Fruit fly (Drosophila melanogaster) whole organism, embryonic: Measurements from ENCODE around the gene CG33947.
A peak's percentile ranks its signal among the peaks of the same experiment; 100 is the strongest.

Source experiments
- Bteb2 ChIP-seq: fragments of 200-800 bp; sonication (Bioruptor generic); optimal IDR thresholded peaks from 2 replicates; lab custom pipeline; 2016; ENCODE audit warnings: missing biosample characterization, missing genetic modification characterization
- CG11247 ChIP-seq: fragments of 200-800 bp; sonication (Bioruptor generic); IDR thresholded peaks from 2 replicates; pipeline ENCODE4 v1.3.6; 2022; ENCODE audit warnings: missing biosample characterization, missing genetic modification characterization
- CG11398 ChIP-seq: fragments of 200-800 bp; sonication (Bioruptor generic); optimal IDR thresholded peaks from 2 replicates; lab custom pipeline; 2016; ENCODE audit warnings: missing biosample characterization, missing genetic modification characterization
- CG12219 ChIP-seq: fragments of 200-800 bp; sonication (Bioruptor generic); optimal IDR thresholded peaks from 3 replicates; lab custom pipeline; 2018; ENCODE audit warnings: missing biosample characterization, mild to moderate bottlenecking, missing genetic modification characterization
- CG12391 ChIP-seq: fragments of 200-800 bp; sonication (Bioruptor generic); optimal IDR thresholded peaks from 3 replicates; lab custom pipeline; 2018; ENCODE audit warnings: missing biosample characterization, mild to moderate bottlenecking, missing genetic modification characterization, moderate library complexity
- CG13123 ChIP-seq: fragments of 200-800 bp; sonication (Bioruptor generic); optimal IDR thresholded peaks from 2 replicates; lab custom pipeline; 2016; ENCODE audit warnings: missing biosample characterization, missing genetic modification characterization
- CG13287 ChIP-seq: fragments of 200-800 bp; sonication (Bioruptor generic); IDR thresholded peaks from 2 replicates; pipeline ENCODE4 v1.3.6; 2022; ENCODE audit warnings: missing biosample characterization, missing genetic modification characterization; ENCODE audit not compliant: partially characterized antibody
- CG13296 ChIP-seq: fragments of 200-800 bp; sonication (Bioruptor generic); optimal IDR thresholded peaks from 3 replicates; lab custom pipeline; 2018; ENCODE audit warnings: missing biosample characterization, mild to moderate bottlenecking, missing genetic modification characterization
- CG14014 ChIP-seq: fragments of 200-800 bp; sonication (Bioruptor generic); IDR thresholded peaks from 2 replicates; pipeline ENCODE4 v1.3.6; 2022; ENCODE audit warnings: missing biosample characterization, missing genetic modification characterization
- CG15011 ChIP-seq: fragments of 200-800 bp; sonication (Bioruptor generic); optimal IDR thresholded peaks from 3 replicates; lab custom pipeline; 2018; ENCODE audit warnings: missing biosample characterization, mild to moderate bottlenecking, missing genetic modification characterization
- CG15073 ChIP-seq: fragments of 200-800 bp; sonication (Bioruptor generic); optimal IDR thresholded peaks from 2 replicates; lab custom pipeline; 2016; ENCODE audit warnings: missing biosample characterization, missing genetic modification characterization
- CG17359 ChIP-seq: fragments of 200-800 bp; sonication (Bioruptor generic); optimal IDR thresholded peaks from 3 replicates; lab custom pipeline; 2018; ENCODE audit warnings: missing biosample characterization, mild to moderate bottlenecking, missing genetic modification characterization, moderate library complexity
- CG1792 ChIP-seq: fragments of 200-800 bp; sonication (Bioruptor generic); optimal IDR thresholded peaks from 2 replicates; lab custom pipeline; 2016; ENCODE audit warnings: missing biosample characterization, missing genetic modification characterization
- CG18476 ChIP-seq: fragments of 200-800 bp; sonication (Bioruptor generic); optimal IDR thresholded peaks from 2 replicates; lab custom pipeline; 2016; ENCODE audit warnings: missing biosample characterization, mild to moderate bottlenecking, missing genetic modification characterization
- CG2120 ChIP-seq: fragments of 200-800 bp; sonication (Bioruptor generic); optimal IDR thresholded peaks from 3 replicates; lab custom pipeline; 2016; ENCODE audit warnings: missing biosample characterization, missing genetic modification characterization
- CG31365 ChIP-seq: fragments of 200-800 bp; sonication (Bioruptor generic); optimal IDR thresholded peaks from 2 replicates; lab custom pipeline; 2018; ENCODE audit warnings: missing biosample characterization, mild to moderate bottlenecking, missing genetic modification characterization
- CG31388 ChIP-seq: fragments of 200-800 bp; sonication (Bioruptor generic); optimal IDR thresholded peaks from 2 replicates; lab custom pipeline; 2016; ENCODE audit warnings: missing biosample characterization, missing genetic modification characterization
- CG3163 ChIP-seq: fragments of 200-800 bp; sonication (Bioruptor generic); optimal IDR thresholded peaks from 3 replicates; lab custom pipeline; 2016; ENCODE audit warnings: missing biosample characterization, missing genetic modification characterization
- CG34224 ChIP-seq: fragments of 200-800 bp; sonication (Bioruptor generic); IDR thresholded peaks from 3 replicates; pipeline ENCODE4 v1.3.6; 2022; ENCODE audit warnings: missing biosample characterization, missing genetic modification characterization; ENCODE audit not compliant: partially characterized antibody
- CG6854 ChIP-seq: fragments of 200-800 bp; sonication (Bioruptor generic); optimal IDR thresholded peaks from 3 replicates; lab custom pipeline; 2017; ENCODE audit warnings: missing biosample characterization, mild to moderate bottlenecking, missing genetic modification characterization
- CG8089 ChIP-seq: fragments of 200-800 bp; sonication (Bioruptor generic); optimal IDR thresholded peaks from 3 replicates; lab custom pipeline; 2016; ENCODE audit warnings: missing biosample characterization, missing genetic modification characterization
- CG8290 ChIP-seq, 3 experiments: fragments of 200-800 bp; sonication (Bioruptor generic); optimal IDR thresholded peaks; 2 replicates each; lab custom pipeline; 2016 to 2019; ENCODE audit warnings: missing biosample characterization in 3 of 3, missing genetic modification characterization in 3 of 3, mild to moderate bottlenecking in 2 of 3, moderate library complexity in 1 of 3
- Chrac-16 ChIP-seq: fragments of 200-800 bp; sonication (Bioruptor generic); optimal IDR thresholded peaks from 3 replicates; lab custom pipeline; 2016; ENCODE audit warnings: missing biosample characterization, missing genetic modification characterization
- Drgx ChIP-seq: fragments of 200-800 bp; sonication (Bioruptor generic); IDR thresholded peaks from 2 replicates; pipeline ENCODE4 v1.3.6; 2022; ENCODE audit warnings: missing biosample characterization, missing genetic modification characterization
- Hmx ChIP-seq: fragments of 200-800 bp; sonication (Bioruptor generic); optimal IDR thresholded peaks from 2 replicates; lab custom pipeline; 2016; ENCODE audit warnings: missing biosample characterization, missing genetic modification characterization
- Hr51 ChIP-seq, 2 experiments: fragments of 200-800 bp; sonication (Bioruptor generic); optimal IDR thresholded peaks; 2 replicates in 1 of 2; 3 replicates in 1 of 2; lab custom pipeline; 2016 to 2018; ENCODE audit warnings: missing biosample characterization in 2 of 2, missing genetic modification characterization in 2 of 2, mild to moderate bottlenecking in 1 of 2, moderate library complexity in 1 of 2
- Kr ChIP-seq: fragments of 200-800 bp; sonication (Bioruptor generic); optimal IDR thresholded peaks from 2 replicates; lab custom pipeline; 2017; ENCODE audit warnings: missing biosample characterization, mild to moderate bottlenecking, missing genetic modification characterization
- MBD-R2 ChIP-seq: fragments of 200-800 bp; sonication (Bioruptor generic); IDR thresholded peaks from 2 replicates; pipeline ENCODE4 v1.3.6; 2022; ENCODE audit warnings: missing biosample characterization, missing genetic modification characterization
- Ssrp ChIP-seq: fragments of 200-800 bp; sonication (Bioruptor generic); optimal IDR thresholded peaks from 2 replicates; lab custom pipeline; 2018; ENCODE audit warnings: missing biosample characterization, mild to moderate bottlenecking, missing genetic modification characterization, moderate library complexity
- abd-A ChIP-seq: fragments of 200-800 bp; sonication (Bioruptor generic); optimal IDR thresholded peaks from 3 replicates; lab custom pipeline; 2019; ENCODE audit warnings: missing biosample characterization, mild to moderate bottlenecking, missing genetic modification characterization, moderate library complexity
- ac ChIP-seq: fragments of 200-800 bp; sonication (Bioruptor generic); optimal IDR thresholded peaks from 3 replicates; lab custom pipeline; 2017; ENCODE audit warnings: missing biosample characterization, mild to moderate bottlenecking, missing genetic modification characterization
- al ChIP-seq: fragments of 200-800 bp; sonication (Bioruptor generic); IDR thresholded peaks from 2 replicates; pipeline ENCODE4 v1.3.6; 2022; ENCODE audit warnings: missing biosample characterization, missing genetic modification characterization
- ap ChIP-seq: fragments of 200-800 bp; sonication (Bioruptor generic); IDR thresholded peaks from 2 replicates; pipeline ENCODE4 v1.3.6; 2022; ENCODE audit warnings: missing biosample characterization, missing genetic modification characterization
- cas ChIP-seq: fragments of 200-800 bp; sonication (Bioruptor generic); IDR thresholded peaks from 2 replicates; pipeline ENCODE4 v1.3.6; 2022; ENCODE audit warnings: missing biosample characterization, missing genetic modification characterization
- crc ChIP-seq: fragments of 200-800 bp; sonication (Bioruptor generic); optimal IDR thresholded peaks from 2 replicates; lab custom pipeline; 2016; ENCODE audit warnings: missing biosample characterization, missing genetic modification characterization
- dmrt11E ChIP-seq: fragments of 200-800 bp; sonication (Bioruptor generic); optimal IDR thresholded peaks from 3 replicates; lab custom pipeline; 2018; ENCODE audit warnings: missing biosample characterization, mild to moderate bottlenecking, missing genetic modification characterization, moderate library complexity
- dpn ChIP-seq, 2 experiments: fragments of 200-800 bp; sonication (Bioruptor generic); optimal IDR thresholded peaks; 3 replicates each; lab custom pipeline; 2016; ENCODE audit warnings: missing biosample characterization in 2 of 2, missing genetic modification characterization in 2 of 2
- kah ChIP-seq: fragments of 200-800 bp; sonication (Bioruptor generic); optimal IDR thresholded peaks from 2 replicates; lab custom pipeline; 2018; ENCODE audit warnings: missing biosample characterization, mild to moderate bottlenecking, missing genetic modification characterization
- maf-S ChIP-seq: fragments of 200-800 bp; sonication (Bioruptor generic); optimal IDR thresholded peaks from 2 replicates; lab custom pipeline; 2016; ENCODE audit warnings: missing biosample characterization, missing genetic modification characterization
- pan ChIP-seq, 4 experiments: fragments of >200 bp in 3 of 4; fragments of 200-800 bp in 1 of 4; sonication (Bioruptor generic) in 1 of 4; optimal IDR thresholded peaks in 3 of 4; IDR thresholded peaks in 1 of 4; 2 replicates each; pipeline versions ENCODE4 v1.3.6 to Lab custom; 2017 to 2022; ENCODE audit warnings: missing biosample characterization in 2 of 4, missing genetic modification characterization in 2 of 4, mixed read lengths in 1 of 4
- pb ChIP-seq: fragments of 200-800 bp; sonication (Bioruptor generic); optimal IDR thresholded peaks from 3 replicates; lab custom pipeline; 2016; ENCODE audit warnings: missing biosample characterization, missing genetic modification characterization
- pfk ChIP-seq: fragments of 200-800 bp; sonication (Bioruptor generic); optimal IDR thresholded peaks from 2 replicates; lab custom pipeline; 2018; ENCODE audit warnings: missing biosample characterization, mild to moderate bottlenecking, missing genetic modification characterization, moderate library complexity
- pho ChIP-seq: fragments of 200-800 bp; sonication (Bioruptor generic); optimal IDR thresholded peaks from 2 replicates; lab custom pipeline; 2016; ENCODE audit warnings: missing biosample characterization, missing genetic modification characterization
- pita ChIP-seq: fragments of 200-800 bp; sonication (Bioruptor generic); optimal IDR thresholded peaks from 2 replicates; lab custom pipeline; 2017; ENCODE audit warnings: missing biosample characterization, mild to moderate bottlenecking, missing genetic modification characterization
- schlank ChIP-seq: fragments of 200-800 bp; sonication (Bioruptor generic); optimal IDR thresholded peaks from 2 replicates; lab custom pipeline; 2018; ENCODE audit warnings: missing biosample characterization, mild to moderate bottlenecking, missing genetic modification characterization
- sob ChIP-seq: fragments of 200-800 bp; sonication (Bioruptor generic); IDR thresholded peaks from 2 replicates; pipeline ENCODE4 v1.3.6; 2022; ENCODE audit warnings: missing biosample characterization, missing genetic modification characterization
- toy ChIP-seq: fragments of 200-800 bp; sonication (Bioruptor generic); IDR thresholded peaks from 2 replicates; pipeline ENCODE4 v1.3.6; 2022; ENCODE audit warnings: missing biosample characterization, missing genetic modification characterization
- trh ChIP-seq: fragments of 200-800 bp; sonication (Bioruptor generic); optimal IDR thresholded peaks from 2 replicates; lab custom pipeline; 2016; ENCODE audit warnings: missing biosample characterization, missing genetic modification characterization
- zf30C ChIP-seq: fragments of 200-800 bp; sonication (Bioruptor generic); optimal IDR thresholded peaks from 3 replicates; lab custom pipeline; 2018; ENCODE audit warnings: missing biosample characterization, mild to moderate bottlenecking, missing genetic modification characterization
- zfh1 ChIP-seq: fragments of 200-800 bp; sonication (Bioruptor generic); IDR thresholded peaks from 3 replicates; pipeline ENCODE4 v1.3.6; 2022; ENCODE audit warnings: missing biosample characterization, missing genetic modification characterization

The CG33947 gene

dm6 chr3L:11061200-11061599 is 35.1 kb upstream of the CG33947 start, which contains the start of the genes CG6321 and Blos2 (continued):
- peak; percentile 67 for TF ChIP-seq Ssrp
- no peak for TF ChIP-seq Hmx (GFP tag; lab: Kevin White, UChicago)
- TF ChIP-seq CG13296: peak; percentile 77
- no peak for TF ChIP-seq toy (GFP tag; lab: Robert Waterston, UW)
- TF ChIP-seq kah (GFP tag; lab: Kevin White, UChicago): peak; percentile 33
- peak; percentile 57 for TF ChIP-seq Bteb2
- TF ChIP-seq CG15073: no peak
- peak; percentile 55 for TF ChIP-seq Chrac-16
- TF ChIP-seq crc (GFP tag; lab: Kevin White, UChicago): no peak
- peak; percentile 5 to 88 for TF ChIP-seq Hr51 (GFP tag; optimal IDR thresholded peaks at IDR 0.05; lab: Kevin White, UChicago)
- peak; percentile 81 for TF ChIP-seq MBD-R2 (GFP tag; lab: Robert Waterston, UW)
- peak; percentile 23; the same call in 1 of the 2 replicates for TF ChIP-seq ap (GFP tag; lab: Robert Waterston, UW)
- no peak for TF ChIP-seq maf-S (GFP tag; lab: Kevin White, UChicago)
- peak; percentile 74 for TF ChIP-seq CG12219 (GFP tag; lab: Kevin White, UChicago)
- peak; percentile 61 for TF ChIP-seq CG15011
- TF ChIP-seq CG31388: peak; percentile 29
- TF ChIP-seq Kr: no peak
- TF ChIP-seq CG3163: no peak
- peak; percentile 77 for TF ChIP-seq Drgx
- TF ChIP-seq CG17359: peak; percentile 84
- no peak for TF ChIP-seq CG34224 (GFP tag; lab: Robert Waterston, UW)
- TF ChIP-seq ac (GFP tag; lab: Kevin White, UChicago): no peak
- no peak for TF ChIP-seq zf30C
- TF ChIP-seq CG6854 (GFP tag; lab: Kevin White, UChicago): peak; percentile 80
- TF ChIP-seq pfk (GFP tag; lab: Kevin White, UChicago): no peak
- peak; percentile 54 for TF ChIP-seq zfh1 (GFP tag; lab: Robert Waterston, UW)
- peak; percentile 50 for TF ChIP-seq CG11247 (GFP tag; lab: Robert Waterston, UW)
- TF ChIP-seq CG11398 (GFP tag; lab: Kevin White, UChicago): no peak
- TF ChIP-seq CG14014: peak; percentile 51
- TF ChIP-seq dmrt11E (tag; lab: Kevin White, UChicago): peak; percentile 75
- no peak for TF ChIP-seq abd-A (tag; lab: Kevin White, UChicago)
- TF ChIP-seq trh: no peak
- TF ChIP-seq CG8290 (GFP tag; optimal IDR thresholded peaks at IDR 0.05; lab: Kevin White, UChicago): peak; percentile 31
- TF ChIP-seq CG8290 (tag; optimal IDR thresholded peaks at IDR 0.05; lab: Kevin White, UChicago): peak in 1 of 2 experiments; percentile 61
- peak; percentile 65 for TF ChIP-seq CG18476 (GFP tag; lab: Kevin White, UChicago)
- TF ChIP-seq CG8089 (GFP tag; lab: Kevin White, UChicago): no peak
- TF ChIP-seq CG2120 (GFP tag; lab: Kevin White, UChicago): peak; percentile 82
- TF ChIP-seq pb (GFP tag; lab: Kevin White, UChicago): no peak
- peak; percentile 15 for TF ChIP-seq CG13123 (GFP tag; lab: Kevin White, UChicago)
- TF ChIP-seq CG13287: 0 out of 2 replicates have a peak, but pooled peaks have one; percentile 14
- peak; percentile 69 to 77 for TF ChIP-seq dpn (GFP tag; optimal IDR thresholded peaks at IDR 0.05; lab: Kevin White, UChicago)
- peak; percentile 24 for TF ChIP-seq CG31365 (tag; lab: Kevin White, UChicago)
- TF ChIP-seq sob (GFP tag; lab: Robert Waterston, UW): peak; percentile 76
- no peak for TF ChIP-seq schlank
- no peak for TF ChIP-seq CG1792 (GFP tag; lab: Kevin White, UChicago)
- TF ChIP-seq pho: peak; percentile 29
- peak; percentile 88 for TF ChIP-seq CG12391
- TF ChIP-seq pan (optimal IDR thresholded peaks at IDR 0.05; lab: Kevin White, UChicago): peak in 1 of 2 experiments; percentile 32
- peak in 1 of 2 experiments; percentile 40 for TF ChIP-seq pan (GFP tag; optimal IDR thresholded peaks at IDR 0.05 in 1 of 2, IDR thresholded peaks at IDR 0.05 in 1 of 2)
- TF ChIP-seq pita (GFP tag; lab: Kevin White, UChicago): no peak
- no peak for TF ChIP-seq cas (GFP tag; lab: Robert Waterston, UW)
- peak; percentile 60; the same call in 1 of the 2 replicates for TF ChIP-seq al (GFP tag; lab: Robert Waterston, UW)
